Fruit fly (Drosophila melanogaster): ENCODE results near the gene CG18731.

Gene CG18731

DNA sequence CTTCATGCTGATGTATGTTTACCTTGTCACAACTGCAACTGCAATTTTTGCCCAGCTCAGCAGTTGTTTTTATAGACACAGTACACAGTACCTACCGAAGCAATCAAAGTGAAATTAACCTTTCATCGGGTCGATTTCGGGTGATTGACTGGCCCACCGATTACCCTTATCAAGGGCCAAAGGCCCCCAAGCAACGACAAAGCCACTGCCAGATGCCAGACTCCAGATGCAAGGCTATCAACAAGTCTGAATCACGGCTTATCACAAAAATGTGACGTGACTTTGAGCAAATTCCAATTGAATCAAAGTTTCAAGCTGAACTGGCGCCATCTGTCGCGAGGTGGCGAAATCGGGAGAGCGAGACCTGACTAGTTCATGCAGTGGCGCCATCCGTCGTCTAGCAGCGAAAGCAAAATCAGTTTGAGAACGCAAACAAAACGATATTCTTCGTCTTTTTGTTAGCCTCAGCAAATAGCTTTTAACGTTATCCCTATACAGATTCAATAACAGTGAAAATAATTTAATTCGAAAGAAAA, 8.0 kb upstream of the CG18731 start, which contains the start of gene Obp99b (continued):
- TF ChIP-seq CG14710 (tag; optimal IDR thresholded peaks at IDR 0.05): peak; percentile 42
- peak; percentile 30; the same call in 1 of the 2 replicates for TF ChIP-seq peb (GFP tag; IDR thresholded peaks at IDR 0.05)
- TF ChIP-seq pzg (GFP tag; optimal IDR thresholded peaks at IDR 0.05): no peak
- peak; percentile 76 for TF ChIP-seq her (GFP tag; optimal IDR thresholded peaks at IDR 0.05)
- 0 out of 2 replicates have a peak, but pooled peaks have one; percentile 18 for TF ChIP-seq MBD-R2 (GFP tag; IDR thresholded peaks at IDR 0.05)
- peak; percentile 78 for TF ChIP-seq en (GFP tag; optimal IDR thresholded peaks at IDR 0.05)
- TF ChIP-seq odd (GFP tag; optimal IDR thresholded peaks at IDR 0.05): peak; percentile 83
- TF ChIP-seq CG4730 (GFP tag; IDR thresholded peaks at IDR 0.05): peak; percentile 79
- no peak for TF ChIP-seq Lim3 (GFP tag; IDR thresholded peaks at IDR 0.05)
- TF ChIP-seq vfl (GFP tag; optimal IDR thresholded peaks at IDR 0.05): peak; percentile 52
- TF ChIP-seq Rx (GFP tag; IDR thresholded peaks at IDR 0.05): peak; percentile 69
- peak; percentile 58 for TF ChIP-seq CG11398 (GFP tag; optimal IDR thresholded peaks at IDR 0.05)
- TF ChIP-seq eyg (GFP tag; optimal IDR thresholded peaks at IDR 0.05): peak; percentile 68
- TF ChIP-seq CG3163 (GFP tag; optimal IDR thresholded peaks at IDR 0.05): peak; percentile 20
- TF ChIP-seq Hr39 (optimal IDR thresholded peaks at IDR 0.05): no peak
- TF ChIP-seq NfI (GFP tag; optimal IDR thresholded peaks at IDR 0.05): peak; percentile 91
- TF ChIP-seq Optix (GFP tag; IDR thresholded peaks at IDR 0.05): peak; percentile 84
- TF ChIP-seq ab (GFP tag; optimal IDR thresholded peaks at IDR 0.05): no peak
- no peak for TF ChIP-seq knrl (GFP tag; IDR thresholded peaks at IDR 0.05; ENCODE audit: partially characterized antibody)
- TF ChIP-seq chm (GFP tag; IDR thresholded peaks at IDR 0.05): peak; percentile 87
- TF ChIP-seq CG8765 (GFP tag; IDR thresholded peaks at IDR 0.05): no peak; the same call in 1 of the 2 replicates
- no peak for TF ChIP-seq lov (optimal IDR thresholded peaks at IDR 0.05)
- TF ChIP-seq lov (GFP tag; IDR thresholded peaks at IDR 0.05): peak; percentile 93
- peak; percentile 55 for TF ChIP-seq CG2678 (tag; optimal IDR thresholded peaks at IDR 0.05)
- peak; percentile 82 for TF ChIP-seq ATbp (GFP tag; optimal IDR thresholded peaks at IDR 0.05)
- TF ChIP-seq CG11695 (GFP tag; IDR thresholded peaks at IDR 0.05): peak; percentile 69; the same call in 2 of the 3 replicates
- peak; percentile 43 for TF ChIP-seq fd3F (GFP tag; optimal IDR thresholded peaks at IDR 0.05)
- TF ChIP-seq CG15514 (GFP tag; optimal IDR thresholded peaks at IDR 0.05): peak; percentile 67
- TF ChIP-seq sd (tag; optimal IDR thresholded peaks at IDR 0.05): peak; percentile 25
- TF ChIP-seq CG4617 (GFP tag; optimal IDR thresholded peaks at IDR 0.05; ENCODE audit: borderline replicate concordance): peak; percentile 27
- TF ChIP-seq CG1024 (GFP tag; IDR thresholded peaks at IDR 0.05): peak; percentile 83
- peak; percentile 78 for TF ChIP-seq Mad (GFP tag; optimal IDR thresholded peaks at IDR 0.05)
- peak; percentile 70 for TF ChIP-seq CG17568 (GFP tag; optimal IDR thresholded peaks at IDR 0.05)
- TF ChIP-seq CG3847 (GFP tag; IDR thresholded peaks at IDR 0.05): peak; percentile 64
- no peak for TF ChIP-seq CG3726 (GFP tag; IDR thresholded peaks at IDR 0.05)
- no peak for TF ChIP-seq vnd (GFP tag; IDR thresholded peaks at IDR 0.05; ENCODE audit: partially characterized antibody)
- peak; percentile 83 for TF ChIP-seq CG30431 (GFP tag; optimal IDR thresholded peaks at IDR 0.05)
- peak; percentile 42 for TF ChIP-seq scrt (GFP tag; optimal IDR thresholded peaks at IDR 0.05)
- TF ChIP-seq CG12236 (GFP tag; optimal IDR thresholded peaks at IDR 0.05): peak; percentile 66
- no peak for TF ChIP-seq abd-A (tag; optimal IDR thresholded peaks at IDR 0.05)
- TF ChIP-seq CG15011 (GFP tag; optimal IDR thresholded peaks at IDR 0.05): peak; percentile 48
- peak; percentile 65 for TF ChIP-seq NC2α (GFP tag; optimal IDR thresholded peaks at IDR 0.05)
- TF ChIP-seq CG1529 (GFP tag; optimal IDR thresholded peaks at IDR 0.05): peak; percentile 83
- TF ChIP-seq tgo (GFP tag; IDR thresholded peaks at IDR 0.05): peak; percentile 68
- peak; percentile 73 for TF ChIP-seq fd102C (GFP tag; optimal IDR thresholded peaks at IDR 0.05)
- TF ChIP-seq ind (GFP tag; optimal IDR thresholded peaks at IDR 0.05): peak; percentile 76
- TF ChIP-seq Hmr (GFP tag; optimal IDR thresholded peaks at IDR 0.05): peak; percentile 63
- peak; percentile 40; the same call in 1 of the 2 replicates for TF ChIP-seq E2f2 (GFP tag; IDR thresholded peaks at IDR 0.05)
- TF ChIP-seq insv (GFP tag; optimal IDR thresholded peaks at IDR 0.05): peak in 1 of 2 experiments; percentile 43
- TF ChIP-seq MTF-1 (GFP tag; optimal IDR thresholded peaks at IDR 0.05; ENCODE audit: borderline replicate concordance): peak; percentile 93
- peak; percentile 91 for TF ChIP-seq CG5245 (GFP tag; optimal IDR thresholded peaks at IDR 0.05)

Measured in whole organism, embryonic.